Fruit fly (Drosophila melanogaster): ENCODE results near the gene Acbp1.

Acbp1 gene

DNA sequence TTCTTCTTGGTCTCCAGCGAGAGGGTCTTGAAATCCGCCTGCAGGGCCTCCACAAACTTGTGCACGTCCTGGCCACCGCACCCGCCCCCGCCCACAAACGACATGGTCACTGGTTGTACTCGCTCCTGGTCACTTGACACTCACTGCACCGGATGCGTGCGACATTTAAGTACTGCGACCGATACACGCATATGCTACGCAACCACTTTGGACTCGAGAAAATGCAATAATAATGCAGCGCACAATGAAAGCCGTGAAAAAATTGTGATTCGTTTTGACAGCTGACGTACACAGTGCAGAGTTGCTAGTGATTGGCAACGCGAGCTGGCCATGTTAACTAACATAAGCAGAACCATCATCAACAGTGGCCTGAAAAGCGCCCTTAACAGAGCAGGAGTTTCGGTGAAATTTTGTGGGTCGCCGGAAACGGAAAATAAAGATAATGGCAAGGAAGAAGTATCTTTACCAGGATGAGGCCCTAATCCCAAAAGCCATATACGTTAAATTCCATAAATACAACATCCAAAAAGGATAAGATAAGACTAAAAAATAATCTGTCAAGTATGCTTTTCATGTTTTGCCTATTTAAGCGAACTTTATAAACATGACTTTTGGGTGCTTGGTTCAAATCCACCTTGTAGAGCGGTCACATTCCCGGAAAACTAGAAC, 38.4 kb downstream of the Acbp1 start, which contains the start of the genes mon2 and CG8673:
Gene mon2 (minus strand): TSS at position 300 of the 669 bp plus-strand sequence.
Gene CG8673 (plus strand): TSS at position 619 of the 669 bp plus-strand sequence.
- no peak for TF ChIP-seq tai (GFP tag; optimal IDR thresholded peaks at IDR 0.05)
- TF ChIP-seq Jra (GFP tag; optimal IDR thresholded peaks at IDR 0.05): no peak
- TF ChIP-seq CG9705 (GFP tag; optimal IDR thresholded peaks at IDR 0.05): no peak
- TF ChIP-seq Rel (GFP tag; optimal IDR thresholded peaks at IDR 0.05): no peak
- no peak for TF ChIP-seq Rel (tag; optimal IDR thresholded peaks at IDR 0.05)
- TF ChIP-seq Hnf4 (GFP tag; optimal IDR thresholded peaks at IDR 0.05): no peak
- no peak for TF ChIP-seq Dif (GFP tag; optimal IDR thresholded peaks at IDR 0.05; ENCODE audit: partially characterized antibody)
- TF ChIP-seq GATAd (GFP tag; optimal IDR thresholded peaks at IDR 0.05): no peak
- no peak for TF ChIP-seq ey (GFP tag; optimal IDR thresholded peaks at IDR 0.05)
- TF ChIP-seq dmrt93B (GFP tag; optimal IDR thresholded peaks at IDR 0.05): no peak
- no peak for TF ChIP-seq psq (GFP tag; optimal IDR thresholded peaks at IDR 0.05)
- TF ChIP-seq lola (GFP tag; optimal IDR thresholded peaks at IDR 0.05): no peak

DNA sequence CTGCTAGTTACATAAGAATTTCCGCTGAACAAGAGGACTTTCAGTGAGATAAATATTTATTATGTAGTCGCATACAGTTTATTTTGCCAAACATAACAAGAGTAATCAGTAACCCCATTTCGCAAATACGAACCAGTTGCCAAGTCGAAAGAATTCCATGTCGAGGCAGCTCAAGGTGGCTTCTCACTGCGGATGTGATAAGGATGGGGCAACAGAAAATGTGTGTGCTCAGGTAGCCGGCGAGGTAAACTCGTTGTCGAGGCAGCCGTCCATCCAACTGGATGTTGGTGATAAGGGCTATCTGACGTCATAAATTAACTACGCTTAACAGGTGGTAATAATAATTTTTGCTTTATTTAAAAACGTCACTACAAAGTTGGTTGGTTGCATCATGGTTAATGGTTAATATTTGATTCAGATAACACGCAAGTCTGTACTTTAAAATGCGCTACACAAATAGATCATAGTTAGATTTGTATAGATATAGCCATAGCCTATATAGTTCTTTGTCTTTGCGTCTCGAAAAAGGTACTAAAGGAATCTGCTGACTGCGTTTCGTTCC, 45.5 kb downstream of the Acbp1 start:
- TF ChIP-seq ey (GFP tag; optimal IDR thresholded peaks at IDR 0.05) (no peak), HLH106 (tag; optimal IDR thresholded peaks at IDR 0.05) (no peak), Mio (GFP tag; optimal IDR thresholded peaks at IDR 0.05) (no peak), usp (GFP tag; optimal IDR thresholded peaks at IDR 0.05) (no peak), CG9705 (GFP tag; optimal IDR thresholded peaks at IDR 0.05) (no peak), tai (GFP tag; optimal IDR thresholded peaks at IDR 0.05) (no peak), sage (GFP tag; optimal IDR thresholded peaks at IDR 0.05) (no peak), woc (GFP tag; optimal IDR thresholded peaks at IDR 0.05) (no peak)

All from whole organism, wandering third instar larva.